Fruit fly (Drosophila melanogaster) whole organism, pupa: ENCODE results near the gene CG33230.

ENCODE experiments used
- CG10348 ChIP-seq: fragments of 200-800 bp; sonication (Bioruptor generic); IDR thresholded peaks from 2 replicates; pipeline ENCODE4 v1.3.6; 2022; ENCODE audit warnings: missing biosample characterization, missing genetic modification characterization
- CG12605 ChIP-seq: fragments of 200-800 bp; sonication (Bioruptor generic); IDR thresholded peaks from 2 replicates; pipeline ENCODE4 v1.3.6; 2022; ENCODE audit warnings: missing biosample characterization, missing genetic modification characterization
- CG13204 ChIP-seq: fragments of 200-800 bp; sonication (Bioruptor generic); optimal IDR thresholded peaks from 2 replicates; lab custom pipeline; 2018; ENCODE audit warnings: missing biosample characterization, mild to moderate bottlenecking, missing genetic modification characterization, moderate library complexity
- CG14655 ChIP-seq: fragments of 200-800 bp; sonication (Bioruptor generic); optimal IDR thresholded peaks from 3 replicates; lab custom pipeline; 2017; ENCODE audit warnings: mild to moderate bottlenecking, missing biosample characterization, missing genetic modification reagents, missing genetic modification characterization
- CG15710 ChIP-seq: fragments of 200-800 bp; sonication (Bioruptor generic); optimal IDR thresholded peaks from 2 replicates; lab custom pipeline; 2018; ENCODE audit warnings: missing biosample characterization, mild to moderate bottlenecking, missing genetic modification characterization, moderate library complexity
- CG17806 ChIP-seq: fragments of 200-800 bp; sonication (Bioruptor generic); optimal IDR thresholded peaks from 2 replicates; lab custom pipeline; 2018; ENCODE audit warnings: missing biosample characterization, mild to moderate bottlenecking, missing genetic modification characterization, moderate library complexity
- CG32121 ChIP-seq: fragments of 200-800 bp; sonication (Bioruptor generic); IDR thresholded peaks from 2 replicates; pipeline ENCODE4 v1.3.6; 2022; ENCODE audit warnings: missing biosample characterization, missing genetic modification characterization
- CG34367 ChIP-seq: fragments of 200-800 bp; sonication (Bioruptor generic); optimal IDR thresholded peaks from 2 replicates; lab custom pipeline; 2018; ENCODE audit warnings: missing biosample characterization, mild to moderate bottlenecking, missing genetic modification characterization
- CG4496 ChIP-seq: fragments of 200-800 bp; sonication (Bioruptor generic); IDR thresholded peaks from 3 replicates; pipeline ENCODE4 v1.3.6; 2022; ENCODE audit warnings: missing biosample characterization, missing genetic modification characterization
- CG8159 ChIP-seq: fragments of 200-800 bp; sonication (Bioruptor generic); optimal IDR thresholded peaks from 3 replicates; lab custom pipeline; 2018; ENCODE audit warnings: missing biosample characterization, mild to moderate bottlenecking, missing genetic modification characterization, moderate library complexity
- CG8301 ChIP-seq: fragments of 200-800 bp; sonication (Bioruptor generic); optimal IDR thresholded peaks from 2 replicates; lab custom pipeline; 2018; ENCODE audit warnings: missing biosample characterization, mild to moderate bottlenecking, missing genetic modification characterization
- CG9948 ChIP-seq: fragments of 200-800 bp; sonication (Bioruptor generic); optimal IDR thresholded peaks from 2 replicates; lab custom pipeline; 2018; ENCODE audit warnings: missing biosample characterization, mild to moderate bottlenecking, missing genetic modification characterization, moderate library complexity
- D1 ChIP-seq: fragments of 200-800 bp; sonication (Bioruptor generic); optimal IDR thresholded peaks from 2 replicates; lab custom pipeline; 2018; ENCODE audit warnings: missing biosample characterization, mild to moderate bottlenecking, missing genetic modification characterization, moderate library complexity
- EcR ChIP-seq: fragments of 200-800 bp; sonication (Bioruptor generic); optimal IDR thresholded peaks from 3 replicates; lab custom pipeline; 2019; ENCODE audit warnings: missing biosample characterization, missing genetic modification characterization, mild to moderate bottlenecking, moderate library complexity, missing genetic modification reagents
- Ets98B ChIP-seq: fragments of 200-800 bp; sonication (Bioruptor generic); IDR thresholded peaks from 2 replicates; pipeline ENCODE4 v1.3.6; 2022; ENCODE audit warnings: missing biosample characterization, missing genetic modification characterization
- Pif1A ChIP-seq: fragments of 200-800 bp; sonication (Bioruptor generic); optimal IDR thresholded peaks from 3 replicates; lab custom pipeline; 2016; ENCODE audit warnings: missing biosample characterization, missing genetic modification characterization
- Pif1B ChIP-seq: fragments of 200-800 bp; sonication (Bioruptor generic); optimal IDR thresholded peaks from 3 replicates; lab custom pipeline; 2016; ENCODE audit warnings: missing biosample characterization, missing genetic modification characterization
- Snoo ChIP-seq: fragments of 200-800 bp; sonication (Bioruptor generic); optimal IDR thresholded peaks from 3 replicates; lab custom pipeline; 2017; ENCODE audit warnings: missing biosample characterization, mild to moderate bottlenecking, missing genetic modification characterization, inconsistent platforms
- fd96Ca ChIP-seq: fragments of 200-800 bp; sonication (Bioruptor generic); IDR thresholded peaks from 3 replicates; pipeline ENCODE4 v1.3.6; 2022; ENCODE audit warnings: missing biosample characterization, missing genetic modification characterization
- gl ChIP-seq: fragments of 200-800 bp; sonication (Bioruptor generic); optimal IDR thresholded peaks from 2 replicates; lab custom pipeline; 2018; ENCODE audit warnings: missing biosample characterization, mild to moderate bottlenecking, missing genetic modification characterization
- rn ChIP-seq: fragments of 200-800 bp; sonication (Bioruptor generic); IDR thresholded peaks from 2 replicates; pipeline ENCODE4 v1.3.6; 2022; ENCODE audit warnings: missing biosample characterization, missing genetic modification characterization

CG33230 gene

DNA sequence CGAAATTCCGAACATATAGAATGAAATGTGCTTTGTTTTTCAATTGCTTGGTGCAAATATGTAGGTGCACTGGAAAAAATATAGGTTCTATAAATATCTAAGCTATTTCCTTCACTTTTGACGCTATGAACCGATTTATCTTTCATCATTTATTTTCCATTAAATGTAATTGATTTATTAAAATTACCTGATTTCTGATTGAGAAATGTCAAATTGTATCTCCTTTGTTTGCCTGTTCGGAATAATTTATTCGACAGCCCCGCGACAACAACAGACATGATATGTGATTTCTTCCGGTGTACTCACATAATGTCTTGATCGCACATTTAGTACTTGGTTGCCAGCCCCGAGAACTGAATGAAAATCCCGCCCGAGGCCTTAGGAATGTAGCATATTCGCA, 8.6 kb upstream of the CG33230 start:
- TF ChIP-seq fd96Ca (0 out of 3 replicates have a peak, but pooled peaks have one; percentile 23), CG14655 (GFP tag; lab: Kevin White, UChicago) (no peak), Pif1A (GFP tag; lab: Kevin White, UChicago) (peak; percentile 43), CG32121 (peak; percentile 45; the same call in 1 of the 2 replicates), CG13204 (GFP tag; lab: Kevin White, UChicago) (no peak), CG8159 (peak; percentile 40), Pif1B (GFP tag; lab: Kevin White, UChicago) (no peak), CG8301 (tag; lab: Kevin White, UChicago) (peak; percentile 42), Snoo (tag; lab: Kevin White, UChicago) (no peak), gl (tag; lab: Kevin White, UChicago) (no peak), CG9948 (tag; lab: Kevin White, UChicago) (no peak), CG10348 (GFP tag; lab: Robert Waterston, UW) (peak; percentile 27; the same call in 1 of the 2 replicates), EcR (no peak), CG4496 (GFP tag; lab: Robert Waterston, UW) (peak; percentile 35; the same call in 1 of the 3 replicates), CG12605 (GFP tag; lab: Robert Waterston, UW) (no peak)
- TF ChIP-seq, all 21 proteins: peak for 7

DNA sequence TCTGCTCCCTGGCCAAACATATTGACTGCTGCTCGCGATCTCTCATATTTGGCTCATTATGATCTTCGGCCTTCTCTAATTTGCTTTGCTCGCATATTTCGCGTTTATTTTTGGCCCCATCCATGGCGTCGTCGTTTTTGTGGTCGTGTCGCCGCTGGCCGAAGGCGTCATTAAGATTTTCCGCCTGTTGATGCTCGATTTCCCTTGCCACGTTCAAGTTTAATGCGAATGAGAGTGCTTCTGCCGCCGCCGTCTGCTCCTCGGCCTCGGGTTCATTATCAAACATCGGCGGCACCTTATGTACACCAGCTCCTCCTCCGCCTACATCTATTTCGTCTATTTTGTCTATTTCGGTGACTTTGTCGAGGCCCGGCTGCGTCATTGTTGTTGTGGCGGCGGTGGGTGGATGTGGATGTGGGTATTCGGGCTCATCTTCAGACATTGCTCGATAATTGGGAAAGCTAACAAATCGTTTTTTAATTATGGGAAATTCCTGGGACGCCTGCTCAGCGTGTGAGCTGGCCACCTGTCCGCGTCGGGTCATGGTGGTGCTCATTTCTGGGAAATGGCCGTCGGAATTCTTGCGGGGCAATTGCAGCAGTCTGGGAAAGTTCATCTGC, 3.6 kb upstream of the CG33230 start:
- TF ChIP-seq CG9948 (tag; lab: Kevin White, UChicago) = no peak
- TF ChIP-seq CG32121 = no peak
- TF ChIP-seq CG8159 = no peak
- TF ChIP-seq Snoo (tag; lab: Kevin White, UChicago) = no peak
- TF ChIP-seq CG8301 (tag; lab: Kevin White, UChicago) = no peak
- TF ChIP-seq CG34367 (tag; lab: Kevin White, UChicago) = no peak
- no peak for TF ChIP-seq EcR
- TF ChIP-seq CG13204 (GFP tag; lab: Kevin White, UChicago) = no peak
- TF ChIP-seq CG10348 (GFP tag; lab: Robert Waterston, UW) = no peak
- no peak for TF ChIP-seq D1 (tag; lab: Kevin White, UChicago)
- no peak for TF ChIP-seq CG15710 (tag; lab: Kevin White, UChicago)
- TF ChIP-seq CG4496 (GFP tag; lab: Robert Waterston, UW) = no peak
- TF ChIP-seq CG17806 (tag; lab: Kevin White, UChicago) = no peak
- no peak for TF ChIP-seq rn (GFP tag; lab: Robert Waterston, UW)
- TF ChIP-seq CG12605 (GFP tag; lab: Robert Waterston, UW) = no peak
- no peak for TF ChIP-seq CG14655 (GFP tag; lab: Kevin White, UChicago)
- TF ChIP-seq fd96Ca = no peak
- no peak for TF ChIP-seq Ets98B (GFP tag; lab: Robert Waterston, UW)
- TF ChIP-seq gl (tag; lab: Kevin White, UChicago) = no peak
- TF ChIP-seq Pif1A (GFP tag; lab: Kevin White, UChicago) = no peak

- no peak for TF ChIP-seq Snoo (tag; lab: Kevin White, UChicago)
- no peak for TF ChIP-seq CG12605 (GFP tag; lab: Robert Waterston, UW)
- TF ChIP-seq rn (GFP tag; lab: Robert Waterston, UW) = no peak
- no peak for TF ChIP-seq CG34367 (tag; lab: Kevin White, UChicago)
- no peak for TF ChIP-seq CG10348 (GFP tag; lab: Robert Waterston, UW)
- no peak for TF ChIP-seq Pif1A (GFP tag; lab: Kevin White, UChicago)
- no peak for TF ChIP-seq CG15710 (tag; lab: Kevin White, UChicago)
- no peak for TF ChIP-seq D1 (tag; lab: Kevin White, UChicago)
- no peak for TF ChIP-seq CG4496 (GFP tag; lab: Robert Waterston, UW)
- no peak for TF ChIP-seq CG8301 (tag; lab: Kevin White, UChicago)
- TF ChIP-seq fd96Ca = no peak
Observed at dm6 chr3L:1615701-1616100, 2.5 kb upstream of the CG33230 start, which contains the start of gene CG12105. CG12105 (minus strand) TSS chr3L:1615801.

- TF ChIP-seq CG13204 (GFP tag; lab: Kevin White, UChicago) = peak; percentile 12
- TF ChIP-seq CG10348 (GFP tag; lab: Robert Waterston, UW) = no peak
- no peak for TF ChIP-seq gl (tag; lab: Kevin White, UChicago)
Observed at dm6 chr3L:1626924-1627323, 8.7 kb downstream of the CG33230 start.

DNA sequence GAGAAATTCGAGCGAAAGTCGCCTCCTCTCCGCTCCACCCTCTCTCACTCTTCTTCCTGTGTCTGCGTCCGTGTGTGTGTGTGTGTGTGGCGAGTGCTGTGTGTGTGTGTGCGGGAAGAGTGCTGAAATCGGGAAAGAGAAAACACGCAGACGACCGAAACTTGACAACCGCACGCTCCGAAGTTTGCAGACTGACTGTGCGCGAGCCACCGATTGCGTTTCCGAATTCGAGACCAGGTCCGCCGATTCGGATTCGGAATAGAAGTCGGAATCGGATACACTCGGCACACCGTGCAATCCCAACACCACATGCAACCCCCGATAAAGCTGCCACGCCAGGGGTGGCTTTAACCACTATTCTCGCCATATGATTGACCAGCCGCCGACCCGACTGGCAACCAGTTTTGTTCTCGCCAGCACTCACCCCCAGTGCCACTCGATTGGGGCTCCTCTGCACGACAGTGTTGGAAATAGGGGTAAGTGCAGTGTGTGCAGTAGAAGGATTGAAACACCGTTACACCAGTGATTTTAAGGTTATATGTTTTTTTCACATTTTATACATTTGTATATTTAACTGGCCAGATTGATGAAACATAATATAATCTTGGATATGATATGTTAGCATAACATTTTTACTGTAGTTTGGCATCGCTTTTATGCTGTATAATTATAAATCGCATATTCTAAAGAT, 10.1 kb downstream of the CG33230 start, which contains the start of gene CG13928:
TSS of gene CG13928 (minus strand) at position 202 of the 691 bp plus-strand sequence.
- TF ChIP-seq CG17806 (tag; lab: Kevin White, UChicago) (no peak), CG13204 (GFP tag; lab: Kevin White, UChicago) (peak; percentile 25)
